Fruit fly (Drosophila melanogaster): ENCODE data around the gene CG33688.

- TF ChIP-seq CTCF (optimal IDR thresholded peaks at IDR 0.05) (no peak), CG8478 (optimal IDR thresholded peaks at IDR 0.05) (no peak)
Observed at dm6 chr3L:16170006-16170405, 29.0 kb upstream of the CG33688 start, which contains the start of gene CG33796.

Data from S2 (cell line).